Fruit fly (Drosophila melanogaster) whole organism, embryonic: ENCODE results near the gene pr.

Experiments
- Antp ChIP-seq: fragments of 200-800 bp; sonication (Bioruptor generic); optimal IDR thresholded peaks from 3 replicates; lab custom pipeline; 2016; ENCODE audit warnings: missing biosample characterization, missing genetic modification characterization
- Bgb ChIP-seq: fragments of 200-800 bp; sonication (Bioruptor generic); IDR thresholded peaks from 2 replicates; pipeline ENCODE4 v1.3.6; 2022; ENCODE audit warnings: missing biosample characterization, missing genetic modification characterization; ENCODE audit not compliant: partially characterized antibody
- CG11085 ChIP-seq: fragments of 200-800 bp; sonication (Bioruptor generic); IDR thresholded peaks from 2 replicates; pipeline ENCODE4 v1.3.6; 2022; ENCODE audit warnings: missing biosample characterization, missing genetic modification characterization
- CG11504 ChIP-seq: fragments of 200-800 bp; sonication (Bioruptor generic); optimal IDR thresholded peaks from 3 replicates; lab custom pipeline; 2019; ENCODE audit warnings: missing biosample characterization, mild to moderate bottlenecking, missing genetic modification characterization, moderate library complexity
- CG12744 ChIP-seq: fragments of 200-800 bp; sonication (Bioruptor generic); optimal IDR thresholded peaks from 2 replicates; lab custom pipeline; 2016; ENCODE audit warnings: missing biosample characterization, missing genetic modification characterization
- CG13296 ChIP-seq: fragments of 200-800 bp; sonication (Bioruptor generic); optimal IDR thresholded peaks from 3 replicates; lab custom pipeline; 2018; ENCODE audit warnings: missing biosample characterization, mild to moderate bottlenecking, missing genetic modification characterization
- CG13624 ChIP-seq: fragments of 200-800 bp; sonication (Bioruptor generic); optimal IDR thresholded peaks from 2 replicates; lab custom pipeline; 2016; ENCODE audit warnings: missing biosample characterization, missing genetic modification characterization
- CG14014 ChIP-seq: fragments of 200-800 bp; sonication (Bioruptor generic); IDR thresholded peaks from 2 replicates; pipeline ENCODE4 v1.3.6; 2022; ENCODE audit warnings: missing biosample characterization, missing genetic modification characterization
- CG17912 ChIP-seq: fragments of 200-800 bp; sonication (Bioruptor generic); optimal IDR thresholded peaks from 2 replicates; lab custom pipeline; 2018; ENCODE audit warnings: missing biosample characterization, mild to moderate bottlenecking, missing genetic modification characterization
- CG2875 ChIP-seq: fragments of 200-800 bp; sonication (Bioruptor generic); optimal IDR thresholded peaks from 2 replicates; lab custom pipeline; 2017; ENCODE audit warnings: missing biosample characterization, mild to moderate bottlenecking, missing genetic modification characterization, missing genetic modification reagents
- CG3065 ChIP-seq: fragments of 200-800 bp; sonication (Bioruptor generic); optimal IDR thresholded peaks from 2 replicates; lab custom pipeline; 2016; ENCODE audit warnings: missing biosample characterization, missing genetic modification characterization
- CG33213 ChIP-seq: fragments of 200-800 bp; sonication (Bioruptor generic); optimal IDR thresholded peaks from 3 replicates; lab custom pipeline; 2016; ENCODE audit warnings: missing biosample characterization, missing genetic modification characterization
- CG42726 ChIP-seq: fragments of 200-800 bp; sonication (Bioruptor generic); IDR thresholded peaks from 2 replicates; pipeline ENCODE4 v1.3.6; 2022; ENCODE audit warnings: missing biosample characterization, missing genetic modification characterization; ENCODE audit not compliant: partially characterized antibody
- CG4617 ChIP-seq: fragments of 200-800 bp; sonication (Bioruptor generic); optimal IDR thresholded peaks from 3 replicates; lab custom pipeline; 2016; ENCODE audit warnings: missing biosample characterization, missing genetic modification characterization, borderline replicate concordance
- CG6254 ChIP-seq: fragments of 200-800 bp; sonication (Bioruptor generic); optimal IDR thresholded peaks from 3 replicates; lab custom pipeline; 2017; ENCODE audit warnings: mild to moderate bottlenecking, missing biosample characterization, missing genetic modification reagents, missing genetic modification characterization
- CTCF ChIP-seq: fragments of 200-800 bp; sonication (Bioruptor generic); optimal IDR thresholded peaks from 2 replicates; lab custom pipeline; 2017; ENCODE audit warnings: missing biosample characterization, mild to moderate bottlenecking, missing genetic modification characterization, moderate library complexity
- Deaf1 ChIP-seq: fragments of 200-800 bp; optimal IDR thresholded peaks from 3 replicates; lab custom pipeline; 2019; ENCODE audit warnings: missing biosample characterization, mild to moderate bottlenecking, missing genetic modification characterization, moderate library complexity
- Drgx ChIP-seq: fragments of 200-800 bp; sonication (Bioruptor generic); IDR thresholded peaks from 2 replicates; pipeline ENCODE4 v1.3.6; 2022; ENCODE audit warnings: missing biosample characterization, missing genetic modification characterization
- Ets65A ChIP-seq: fragments of 200-800 bp; sonication (Bioruptor generic); peaks from one replicate; lab custom pipeline; 2016; ENCODE audit warnings: missing biosample characterization, missing genetic modification characterization
- HLH3B ChIP-seq: fragments of 200-800 bp; sonication (Bioruptor generic); IDR thresholded peaks from 2 replicates; pipeline ENCODE4 v1.3.6; 2022; ENCODE audit warnings: missing biosample characterization, missing genetic modification characterization
- HmgD ChIP-seq: fragments of 200-800 bp; sonication (Bioruptor generic); optimal IDR thresholded peaks from 3 replicates; lab custom pipeline; 2016; ENCODE audit warnings: missing biosample characterization, missing genetic modification characterization
- Hmr ChIP-seq: fragments of 200-800 bp; sonication (Bioruptor generic); optimal IDR thresholded peaks from 3 replicates; lab custom pipeline; 2017; ENCODE audit warnings: mild to moderate bottlenecking, missing biosample characterization, missing genetic modification reagents, missing genetic modification characterization
- Oli ChIP-seq: fragments of 200-800 bp; sonication (Bioruptor generic); optimal IDR thresholded peaks from 2 replicates; lab custom pipeline; 2018; ENCODE audit warnings: missing biosample characterization, mild to moderate bottlenecking, missing genetic modification characterization, moderate library complexity
- Poxn ChIP-seq: fragments of 200-800 bp; sonication (Bioruptor generic); IDR thresholded peaks from 2 replicates; pipeline ENCODE4 v1.3.6; 2022; ENCODE audit warnings: missing biosample characterization, missing genetic modification characterization
- Rfx ChIP-seq: fragments of 200-800 bp; sonication (Bioruptor generic); IDR thresholded peaks from 2 replicates; pipeline ENCODE4 v1.3.6; 2022; ENCODE audit warnings: missing biosample characterization, missing genetic modification characterization
- Sox102F ChIP-seq: fragments of 200-800 bp; sonication (Bioruptor generic); optimal IDR thresholded peaks from 2 replicates; lab custom pipeline; 2018; ENCODE audit warnings: missing biosample characterization, mild to moderate bottlenecking, missing genetic modification characterization, moderate library complexity
- Xbp1 ChIP-seq: fragments of 200-800 bp; sonication (Bioruptor generic); optimal IDR thresholded peaks from 3 replicates; lab custom pipeline; 2016; ENCODE audit warnings: missing biosample characterization, mild to moderate bottlenecking, missing genetic modification characterization
- cad ChIP-seq: fragments of >200 bp; optimal IDR thresholded peaks from 2 replicates; lab custom pipeline; 2017; ENCODE audit warnings: missing biosample characterization, missing genetic modification characterization
- chinmo ChIP-seq: fragments of 200-800 bp; sonication (Bioruptor generic); IDR thresholded peaks from 4 replicates; pipeline ENCODE4 v1.3.6; 2022; ENCODE audit warnings: missing biosample characterization, missing genetic modification characterization; ENCODE audit not compliant: partially characterized antibody
- emc ChIP-seq: fragments of 200-800 bp; sonication (Bioruptor generic); optimal IDR thresholded peaks from 2 replicates; lab custom pipeline; 2016; ENCODE audit warnings: missing biosample characterization, missing genetic modification characterization
- esg ChIP-seq: fragments of 200-800 bp; sonication (Bioruptor generic); conservative IDR thresholded peaks from 2 replicates; pipeline ENCODE4 v1.3.6; 2022; ENCODE audit warnings: missing biosample characterization, missing genetic modification characterization
- fru ChIP-seq: fragments of >200 bp; optimal IDR thresholded peaks from 2 replicates; lab custom pipeline; 2017
- ftz-f1 ChIP-seq: fragments of 200-800 bp; sonication (Bioruptor generic); optimal IDR thresholded peaks from 2 replicates; lab custom pipeline; 2016; ENCODE audit warnings: missing biosample characterization, missing genetic modification characterization
- gce ChIP-seq: fragments of 200-800 bp; sonication (Bioruptor generic); IDR thresholded peaks from 3 replicates; pipeline ENCODE4 v1.3.6; 2022; ENCODE audit warnings: missing biosample characterization, missing genetic modification characterization
- grn ChIP-seq: fragments of 200-800 bp; sonication (Bioruptor generic); optimal IDR thresholded peaks from 3 replicates; lab custom pipeline; 2017; ENCODE audit warnings: missing biosample characterization, missing genetic modification characterization
- knrl ChIP-seq: fragments of 200-800 bp; sonication (Bioruptor generic); IDR thresholded peaks from 3 replicates; pipeline ENCODE4 v1.3.6; 2022; ENCODE audit warnings: missing biosample characterization, missing genetic modification characterization; ENCODE audit not compliant: partially characterized antibody
- lab ChIP-seq: fragments of 200-800 bp; sonication (Bioruptor generic); optimal IDR thresholded peaks from 3 replicates; lab custom pipeline; 2017; ENCODE audit warnings: missing biosample characterization, missing genetic modification characterization, mild to moderate bottlenecking, moderate library complexity, missing genetic modification reagents
- nerfin-1 ChIP-seq: fragments of 200-800 bp; sonication (Bioruptor generic); optimal IDR thresholded peaks from 3 replicates; lab custom pipeline; 2019; ENCODE audit warnings: missing biosample characterization, mild to moderate bottlenecking, missing genetic modification characterization, moderate library complexity
- nom ChIP-seq: fragments of 200-800 bp; sonication (Bioruptor generic); optimal IDR thresholded peaks from 2 replicates; lab custom pipeline; 2017; ENCODE audit warnings: missing biosample characterization, missing genetic modification characterization, mild to moderate bottlenecking, moderate library complexity, missing genetic modification reagents
- onecut ChIP-seq: fragments of 200-800 bp; sonication (Bioruptor generic); IDR thresholded peaks from 2 replicates; pipeline ENCODE4 v1.3.6; 2022; ENCODE audit warnings: missing biosample characterization, missing genetic modification characterization
- p53 ChIP-seq: fragments of 200-800 bp; sonication (Bioruptor generic); optimal IDR thresholded peaks from 2 replicates; lab custom pipeline; 2016; ENCODE audit warnings: missing biosample characterization, missing genetic modification characterization
- pros ChIP-seq: fragments of 200-800 bp; sonication (Bioruptor generic); optimal IDR thresholded peaks from 3 replicates; lab custom pipeline; 2019; ENCODE audit warnings: missing biosample characterization, mild to moderate bottlenecking, missing genetic modification characterization, moderate library complexity
- pzg ChIP-seq: fragments of 200-800 bp; sonication (Bioruptor generic); optimal IDR thresholded peaks from 3 replicates; lab custom pipeline; 2018; ENCODE audit warnings: missing biosample characterization, mild to moderate bottlenecking, missing genetic modification characterization, moderate library complexity
- slbo ChIP-seq: fragments of 200-800 bp; sonication (Bioruptor generic); IDR thresholded peaks from 2 replicates; pipeline ENCODE4 v1.3.6; 2022; ENCODE audit warnings: missing biosample characterization, missing genetic modification characterization
- sna ChIP-seq: fragments of 200-800 bp; sonication (Bioruptor generic); IDR thresholded peaks from 2 replicates; pipeline ENCODE4 v1.3.6; 2022; ENCODE audit warnings: missing biosample characterization, missing genetic modification characterization; ENCODE audit not compliant: partially characterized antibody
- sqz ChIP-seq: fragments of 200-800 bp; sonication (Bioruptor generic); optimal IDR thresholded peaks from 3 replicates; lab custom pipeline; 2018; ENCODE audit warnings: missing biosample characterization, mild to moderate bottlenecking, missing genetic modification characterization
- ssp ChIP-seq: fragments of 200-800 bp; sonication (Bioruptor generic); IDR thresholded peaks from 2 replicates; pipeline ENCODE4 v1.3.6; 2022; ENCODE audit warnings: missing biosample characterization, missing genetic modification characterization
- tll ChIP-seq, 2 experiments: fragments of 200-800 bp in 1 of 2; fragments of >200 bp in 1 of 2; sonication (Bioruptor generic) in 1 of 2; optimal IDR thresholded peaks; 2 replicates each; lab custom pipeline; 2017 to 2019; ENCODE audit warnings: missing biosample characterization in 2 of 2, missing genetic modification characterization in 2 of 2, mild to moderate bottlenecking in 1 of 2, moderate library complexity in 1 of 2
- vfl ChIP-seq: fragments of 200-800 bp; sonication (Bioruptor generic); optimal IDR thresholded peaks from 2 replicates; lab custom pipeline; 2016; ENCODE audit warnings: missing biosample characterization, missing genetic modification characterization

pr gene

dm6 chr2L:20082155-20082964 is 7.1 kb upstream of the pr start (continued):
- TF ChIP-seq Antp (GFP tag; lab: Kevin White, UChicago) (no peak), CG42726 (GFP tag; lab: Robert Waterston, UW) (no peak), cad (no peak), CTCF (no peak), CG13296 (peak; percentile 9), onecut (GFP tag; lab: Robert Waterston, UW) (no peak), CG6254 (GFP tag; lab: Kevin White, UChicago) (no peak), Hmr (GFP tag; lab: Kevin White, UChicago) (peak; percentile 4), sna (GFP tag; lab: Robert Waterston, UW) (no peak), p53 (GFP tag; lab: Kevin White, UChicago) (peak; percentile 49), esg (no peak), Rfx (GFP tag; lab: Robert Waterston, UW) (peak; percentile 21; the same call in 1 of the 2 replicates), Sox102F (GFP tag; lab: Kevin White, UChicago) (peak; percentile 15), CG3065 (GFP tag; lab: Kevin White, UChicago) (no peak), pros (no peak), CG4617 (GFP tag; lab: Kevin White, UChicago) (no peak), CG12744 (no peak), gce (no peak), Deaf1 (tag; lab: Kevin White, UChicago) (peak; percentile 16), CG17912 (no peak), ssp (no peak), vfl (GFP tag; lab: Kevin White, UChicago) (no peak), HmgD (GFP tag; lab: Kevin White, UChicago) (no peak), ftz-f1 (GFP tag; lab: Kevin White, UChicago) (no peak), pzg (no peak), grn (no peak), nerfin-1 (tag; lab: Kevin White, UChicago) (no peak), CG33213 (GFP tag; lab: Kevin White, UChicago) (no peak), chinmo (GFP tag; lab: Robert Waterston, UW) (0 out of 4 replicates have a peak, but pooled peaks have one; percentile 45), Xbp1 (GFP tag; lab: Kevin White, UChicago) (peak; percentile 35), Oli (tag; lab: Kevin White, UChicago) (no peak), CG2875 (no peak), knrl (no peak), sqz (peak; percentile 16), CG13624 (GFP tag; lab: Kevin White, UChicago) (peak; percentile 0), CG14014 (GFP tag; lab: Robert Waterston, UW) (0 out of 2 replicates have a peak, but pooled peaks have one; percentile 33), Bgb (GFP tag; lab: Robert Waterston, UW) (no peak; the same call in 1 of the 2 replicates), nom (peak; percentile 28), CG11085 (GFP tag; lab: Robert Waterston, UW) (no peak), tll (GFP tag; optimal IDR thresholded peaks at IDR 0.05; lab: Kevin White, UChicago) (no peak), HLH3B (GFP tag; lab: Robert Waterston, UW) (no peak), emc (GFP tag; lab: Kevin White, UChicago) (no peak), Ets65A (GFP tag; lab: Kevin White, UChicago) (peak; percentile 34), Drgx (GFP tag; lab: Robert Waterston, UW) (0 out of 2 replicates have a peak, but pooled peaks have one; percentile 29), CG11504 (no peak), fru (no peak), lab (GFP tag; lab: Kevin White, UChicago) (peak; percentile 21), Poxn (GFP tag; lab: Robert Waterston, UW) (no peak), slbo (peak; percentile 37; the same call in 1 of the 2 replicates)
